Worm (Caenorhabditis elegans) whole organism, early embryonic: ENCODE measurements around the gene C07C7.3.
"Not testable (repeated sequence)": the region's sequence is repeated elsewhere in the genome, so short reads cannot be mapped to it uniquely, and the experiment has no call there.

Experiments
- B0310.2 ChIP-seq: sonication (generic microtip); optimal IDR thresholded peaks from 2 replicates; lab custom pipeline; 2016; ENCODE audit warnings: mild to moderate bottlenecking, missing genetic modification characterization, missing compliant biosample characterization
- F13C5.2 ChIP-seq: sonication (generic microtip); optimal IDR thresholded peaks from 2 replicates; lab custom pipeline; 2017; ENCODE audit warnings: mild to moderate bottlenecking, missing genetic modification characterization, inconsistent platforms, missing compliant biosample characterization
- aly-1 ChIP-seq: sonication (generic microtip); optimal IDR thresholded peaks from 2 replicates; lab custom pipeline; 2016; ENCODE audit warnings: missing genetic modification characterization, missing compliant biosample characterization
- ama-1 ChIP-seq: fragments of 150-350 bp; optimal IDR thresholded peaks from 2 replicates; lab custom pipeline; 2014
- ets-7 ChIP-seq: sonication (generic microtip); optimal IDR thresholded peaks from 2 replicates; lab custom pipeline; 2016; ENCODE audit warnings: missing genotype, missing genetic modification characterization, missing compliant biosample characterization
- flt-1 ChIP-seq: fragments of 200-800 bp; sonication (Bioruptor generic); IDR thresholded peaks from 2 replicates; pipeline ENCODE4 v1.3.6; 2022; ENCODE audit warnings: missing genetic modification characterization, missing compliant biosample characterization
- hmbx-1 ChIP-seq: sonication (generic microtip); optimal IDR thresholded peaks from 2 replicates; lab custom pipeline; 2016; ENCODE audit warnings: mild to moderate bottlenecking, missing genetic modification characterization, missing compliant biosample characterization
- scrt-1 ChIP-seq: fragments of 200-800 bp; sonication (Bioruptor generic); IDR thresholded peaks from 2 replicates; pipeline ENCODE4 v1.3.6; 2022; ENCODE audit warnings: missing genetic modification characterization, missing compliant biosample characterization
- sea-1 ChIP-seq: fragments of 200-800 bp; sonication (Bioruptor generic); conservative IDR thresholded peaks from 2 replicates; pipeline ENCODE4 v1.3.6; 2022; ENCODE audit warnings: missing genetic modification characterization, missing compliant biosample characterization
- tra-4 ChIP-seq: sonication (generic microtip); optimal IDR thresholded peaks from 2 replicates; lab custom pipeline; 2017; ENCODE audit warnings: missing genetic modification characterization, missing compliant biosample characterization

DNA sequence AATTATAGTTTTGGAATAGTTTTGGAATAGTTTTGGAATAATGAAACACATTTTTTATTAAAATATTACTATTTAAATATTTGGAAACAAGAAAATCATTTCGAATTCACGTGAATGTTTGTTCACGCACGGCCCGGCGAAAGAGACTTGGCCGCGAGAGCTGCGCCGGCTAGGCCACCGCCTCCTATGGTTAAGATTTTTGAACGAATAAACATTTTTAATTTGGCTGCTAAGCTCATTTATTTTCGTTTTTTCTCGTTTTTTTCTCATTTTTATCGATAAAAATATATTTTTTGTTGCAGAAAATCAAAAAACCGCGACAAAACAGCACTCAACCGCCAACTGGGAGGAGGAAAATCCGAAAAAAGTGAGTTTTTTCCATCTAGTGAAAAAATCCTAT lies 28.7 kb downstream of the C07C7.3 start, which contains the start of gene C46C2.7:
- not testable (repeated sequence) for TF ChIP-seq F13C5.2; tra-4 (tag; lab: Kevin White, UChicago); ets-7 (tag; lab: Kevin White, UChicago); ama-1 (lab: Kevin White, UChicago); B0310.2 (tag; lab: Kevin White, UChicago); flt-1 (GFP tag; lab: Robert Waterston, UW); sea-1 (GFP tag; lab: Robert Waterston, UW); aly-1 (tag; lab: Kevin White, UChicago); scrt-1 (GFP tag; lab: Robert Waterston, UW); hmbx-1
